Worm (Caenorhabditis elegans) whole organism, young adult: ENCODE measurements around the gene T24D5.3.

ENCODE experiments used
- B0019.2 ChIP-seq: fragments of 200-800 bp; sonication (Bioruptor generic); conservative IDR thresholded peaks from 2 replicates; pipeline ENCODE4 v1.3.6; 2022; ENCODE audit warnings: missing genetic modification reagents, missing genetic modification characterization, missing compliant biosample characterization
- B0035.1 ChIP-seq: sonication (generic microtip); optimal IDR thresholded peaks from 2 replicates; lab custom pipeline; 2016; ENCODE audit warnings: missing genetic modification characterization, mild to moderate bottlenecking, missing compliant biosample characterization, missing genotype, missing genetic modification reagents
- B0336.3 ChIP-seq: fragments of 200-800 bp; sonication (Bioruptor generic); IDR thresholded peaks from 2 replicates; pipeline ENCODE4 v1.3.6; 2022; ENCODE audit warnings: missing genetic modification characterization, missing compliant biosample characterization
- F33H1.4 ChIP-seq: fragments of 200-800 bp; sonication (Bioruptor generic); IDR thresholded peaks from 2 replicates; pipeline ENCODE4 v1.3.6; 2022; ENCODE audit warnings: missing genetic modification reagents, missing genetic modification characterization, missing compliant biosample characterization
- F37B4.10 ChIP-seq: fragments of 200-800 bp; sonication (Bioruptor generic); IDR thresholded peaks from 2 replicates; pipeline ENCODE4 v1.3.6; 2022; ENCODE audit warnings: missing genetic modification characterization, missing compliant biosample characterization
- F57C9.4 ChIP-seq: sonication (generic microtip); optimal IDR thresholded peaks from 2 replicates; lab custom pipeline; 2017; ENCODE audit warnings: mild to moderate bottlenecking, missing genetic modification characterization, missing compliant biosample characterization
- Y53F4B.3 ChIP-seq: fragments of 200-800 bp; sonication (Bioruptor generic); IDR thresholded peaks from 2 replicates; pipeline ENCODE4 v1.3.6; 2022; ENCODE audit warnings: missing genetic modification reagents, missing genetic modification characterization, missing compliant biosample characterization
- ZK185.1 ChIP-seq: sonication (generic microtip); optimal IDR thresholded peaks from 2 replicates; lab custom pipeline; 2016; ENCODE audit warnings: mild to moderate bottlenecking, missing genetic modification characterization, missing compliant biosample characterization; ENCODE audit not compliant: poor library complexity, severe bottlenecking
- akir-1 ChIP-seq: fragments of 200-800 bp; sonication (Bioruptor generic); optimal IDR thresholded peaks from 2 replicates; lab custom pipeline; 2018; ENCODE audit warnings: mild to moderate bottlenecking, missing genetic modification characterization, moderate library complexity, missing compliant biosample characterization
- ama-1 ChIP-seq, 3 experiments: fragments of 150-350 bp in 1 of 3; sonication (generic microtip) in 2 of 3; optimal IDR thresholded peaks; 2 replicates each; lab custom pipeline; 2014 to 2018; ENCODE audit warnings: missing biosample characterization in 2 of 3, missing genetic modification characterization in 2 of 3, missing genetic modification reagents in 2 of 3
- bed-1 ChIP-seq: fragments of 200-800 bp; sonication (Bioruptor generic); IDR thresholded peaks from 2 replicates; pipeline ENCODE4 v1.3.6; 2022; ENCODE audit warnings: missing genetic modification reagents, missing genetic modification characterization, missing compliant biosample characterization
- ccch-3 ChIP-seq: fragments of 200-800 bp; sonication (Bioruptor generic); optimal IDR thresholded peaks from 2 replicates; lab custom pipeline; 2018; ENCODE audit warnings: mild to moderate bottlenecking, missing genetic modification characterization, missing compliant biosample characterization
- cebp-1 ChIP-seq, 2 experiments: fragments of 200-800 bp in 1 of 2; sonication (Bioruptor generic) in 1 of 2; sonication (generic microtip) in 1 of 2; IDR thresholded peaks in 1 of 2; optimal IDR thresholded peaks in 1 of 2; 2 replicates each; pipeline versions ENCODE4 v1.3.6 to Lab custom; 2017 to 2022; ENCODE audit warnings: missing compliant biosample characterization in 2 of 2, missing genetic modification characterization in 2 of 2, mild to moderate bottlenecking in 1 of 2, missing genetic modification reagents in 1 of 2, moderate library complexity in 1 of 2
- cebp-2 ChIP-seq: fragments of 200-800 bp; sonication (Bioruptor generic); IDR thresholded peaks from 2 replicates; pipeline ENCODE4 v1.3.6; 2022; ENCODE audit warnings: missing genetic modification characterization, missing compliant biosample characterization
- ceh-27 ChIP-seq: fragments of 200-800 bp; sonication (Bioruptor generic); optimal IDR thresholded peaks from 2 replicates; lab custom pipeline; 2018; ENCODE audit warnings: mild to moderate bottlenecking, missing genetic modification characterization, moderate library complexity, missing compliant biosample characterization
- dpff-1 ChIP-seq: sonication (generic microtip); optimal IDR thresholded peaks from 2 replicates; lab custom pipeline; 2017; ENCODE audit warnings: mild to moderate bottlenecking, missing genetic modification characterization, missing compliant biosample characterization
- egl-44 ChIP-seq: fragments of 200-800 bp; sonication (Bioruptor generic); IDR thresholded peaks from 2 replicates; pipeline ENCODE4 v1.3.6; 2022; ENCODE audit warnings: missing genetic modification reagents, missing genetic modification characterization, missing compliant biosample characterization
- fkh-3 ChIP-seq: sonication (generic microtip); optimal IDR thresholded peaks from 2 replicates; lab custom pipeline; 2016; ENCODE audit warnings: mild to moderate bottlenecking, missing genetic modification characterization, missing compliant biosample characterization
- hsf-1 ChIP-seq: fragments of 200-800 bp; sonication (Bioruptor generic); IDR thresholded peaks from 2 replicates; pipeline ENCODE4 v1.3.6; 2022; ENCODE audit warnings: missing genetic modification reagents, missing genetic modification characterization, missing compliant biosample characterization
- let-607 ChIP-seq, 2 experiments: fragments of 200-800 bp in 1 of 2; sonication (Bioruptor generic) in 1 of 2; sonication (generic microtip) in 1 of 2; optimal IDR thresholded peaks; 2 replicates each; lab custom pipeline; 2016 to 2018; ENCODE audit warnings: mild to moderate bottlenecking in 2 of 2, missing compliant biosample characterization in 2 of 2, missing genetic modification characterization in 2 of 2, moderate library complexity in 2 of 2, missing genotype in 1 of 2
- lin-54 ChIP-seq: fragments of 200-800 bp; sonication (Bioruptor generic); optimal IDR thresholded peaks from 2 replicates; lab custom pipeline; 2018; ENCODE audit warnings: mild to moderate bottlenecking, missing genetic modification characterization, missing compliant biosample characterization
- lsl-1 ChIP-seq: fragments of 200-800 bp; sonication (Bioruptor generic); optimal IDR thresholded peaks from 2 replicates; lab custom pipeline; 2018; ENCODE audit warnings: mild to moderate bottlenecking, missing genetic modification characterization, moderate library complexity, missing compliant biosample characterization
- lsy-27 ChIP-seq: sonication (generic microtip); optimal IDR thresholded peaks from 2 replicates; lab custom pipeline; 2017; ENCODE audit warnings: missing genetic modification characterization, mild to moderate bottlenecking, missing compliant biosample characterization, antibody characterized with exemption, missing genotype, borderline replicate concordance; ENCODE audit not compliant: insufficient read depth
- madf-3 ChIP-seq: fragments of 200-800 bp; sonication (Bioruptor generic); IDR thresholded peaks from 2 replicates; pipeline ENCODE4 v1.3.6; 2022; ENCODE audit warnings: missing genetic modification reagents, missing genetic modification characterization, missing compliant biosample characterization
- madf-8 ChIP-seq: fragments of 200-800 bp; sonication (Bioruptor generic); conservative IDR thresholded peaks from 2 replicates; pipeline ENCODE4 v1.3.6; 2022; ENCODE audit warnings: missing genetic modification reagents, missing genetic modification characterization, missing compliant biosample characterization
- mxl-1 ChIP-seq: sonication (generic microtip); optimal IDR thresholded peaks from 2 replicates; lab custom pipeline; 2016; ENCODE audit warnings: missing genetic modification characterization, missing compliant biosample characterization
- nfya-1 ChIP-seq: sonication (generic microtip); optimal IDR thresholded peaks from 2 replicates; lab custom pipeline; 2017; ENCODE audit warnings: antibody characterized with exemption, missing compliant biosample characterization, missing genetic modification characterization, borderline replicate concordance; ENCODE audit not compliant: insufficient read depth
- nfya-2 ChIP-seq: fragments of 200-800 bp; sonication (Bioruptor generic); IDR thresholded peaks from 2 replicates; pipeline ENCODE4 v1.3.6; 2022; ENCODE audit warnings: missing genetic modification reagents, missing genetic modification characterization, missing compliant biosample characterization
- nfyb-1 ChIP-seq: fragments of 200-800 bp; sonication (Bioruptor generic); IDR thresholded peaks from 2 replicates; pipeline ENCODE4 v1.3.6; 2022; ENCODE audit warnings: missing genetic modification reagents, missing genetic modification characterization, missing compliant biosample characterization
- pbrm-1 ChIP-seq: fragments of 200-800 bp; sonication (Bioruptor generic); IDR thresholded peaks from 2 replicates; pipeline ENCODE4 v1.3.6; 2022; ENCODE audit warnings: missing genetic modification reagents, missing genetic modification characterization, missing compliant biosample characterization
- pha-4 ChIP-seq: fragments of 150-350 bp; sonication (generic microtip); optimal IDR thresholded peaks from 2 replicates; lab custom pipeline; 2014; ENCODE audit warnings: missing biosample characterization, missing genetic modification reagents, missing genetic modification characterization
- rpc-1 ChIP-seq, 2 experiments: fragments of 150-350 bp in 1 of 2; sonication (generic microtip) in 1 of 2; optimal IDR thresholded peaks; 2 replicates each; lab custom pipeline; 2014 to 2018; ENCODE audit warnings: missing biosample characterization in 1 of 2, missing genetic modification characterization in 1 of 2, missing genetic modification reagents in 1 of 2, missing genotype in 1 of 2
- sptf-2 ChIP-seq: fragments of 200-800 bp; sonication (Bioruptor generic); optimal IDR thresholded peaks from 2 replicates; lab custom pipeline; 2018; ENCODE audit warnings: mild to moderate bottlenecking, missing genetic modification characterization, missing compliant biosample characterization
- tbx-9 ChIP-seq: sonication (generic microtip); optimal IDR thresholded peaks from 2 replicates; lab custom pipeline; 2016; ENCODE audit warnings: borderline replicate concordance, missing genetic modification characterization, inconsistent platforms, missing compliant biosample characterization
- unc-62 ChIP-seq: fragments of 150-350 bp; optimal IDR thresholded peaks from 2 replicates; lab custom pipeline; 2014; ENCODE audit warnings: missing biosample characterization, missing genetic modification reagents, missing genetic modification characterization
- xnd-1 ChIP-seq: sonication (generic microtip); optimal IDR thresholded peaks from 2 replicates; lab custom pipeline; 2016; ENCODE audit warnings: missing genotype, missing genetic modification reagents, missing genetic modification characterization, missing compliant biosample characterization
- ztf-18 ChIP-seq: sonication (generic microtip); optimal IDR thresholded peaks from 2 replicates; lab custom pipeline; 2016; ENCODE audit warnings: missing genotype, mild to moderate bottlenecking, missing genetic modification characterization, missing compliant biosample characterization
- ztf-25 ChIP-seq: fragments of 200-800 bp; sonication (Bioruptor generic); IDR thresholded peaks from 2 replicates; pipeline ENCODE4 v1.3.6; 2022; ENCODE audit warnings: missing genetic modification reagents, missing genetic modification characterization, missing compliant biosample characterization
- ztf-26 ChIP-seq: sonication (generic microtip); optimal IDR thresholded peaks from 2 replicates; lab custom pipeline; 2017; ENCODE audit warnings: missing genetic modification characterization, missing compliant biosample characterization
- ztf-28 ChIP-seq: fragments of 200-800 bp; sonication (Bioruptor generic); IDR thresholded peaks from 2 replicates; pipeline ENCODE4 v1.3.6; 2022; ENCODE audit warnings: missing genetic modification reagents, missing genetic modification characterization, missing compliant biosample characterization
- ztf-6 ChIP-seq: fragments of 200-800 bp; sonication (Bioruptor generic); IDR thresholded peaks from 2 replicates; pipeline ENCODE4 v1.3.6; 2022; ENCODE audit warnings: missing genetic modification reagents, missing genetic modification characterization, missing compliant biosample characterization

Gene T24D5.3

DNA sequence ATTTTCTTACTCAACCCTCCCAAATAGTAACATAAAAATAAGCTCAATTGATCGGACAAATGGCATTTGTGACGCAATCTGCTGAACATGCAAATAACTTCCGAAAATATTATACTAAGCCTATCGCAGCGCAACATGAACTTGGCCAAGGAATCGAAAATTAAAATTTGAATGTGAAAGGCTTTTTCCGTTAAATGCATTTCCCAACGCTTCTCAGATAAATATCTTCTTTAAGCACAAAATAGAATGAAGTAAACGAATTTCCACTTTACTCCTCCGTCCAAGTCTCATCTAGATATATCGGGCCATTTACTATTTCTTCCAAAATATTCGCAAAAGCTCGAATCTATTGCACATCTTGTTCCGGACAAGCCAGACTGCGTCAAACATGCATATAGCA is 30.8 kb upstream of the T24D5.3 start:
- TF ChIP-seq ztf-26 (tag; lab: Kevin White, UChicago) (no peak), ztf-25 (no peak), Y53F4B.3 (GFP tag; lab: Robert Waterston, UW) (no peak), tbx-9 (tag; lab: Kevin White, UChicago) (no peak), nfya-1 (tag; lab: Kevin White, UChicago) (no peak), B0336.3 (no peak), madf-3 (GFP tag; lab: Robert Waterston, UW) (no peak), mxl-1 (tag; lab: Kevin White, UChicago) (no peak)

DNA sequence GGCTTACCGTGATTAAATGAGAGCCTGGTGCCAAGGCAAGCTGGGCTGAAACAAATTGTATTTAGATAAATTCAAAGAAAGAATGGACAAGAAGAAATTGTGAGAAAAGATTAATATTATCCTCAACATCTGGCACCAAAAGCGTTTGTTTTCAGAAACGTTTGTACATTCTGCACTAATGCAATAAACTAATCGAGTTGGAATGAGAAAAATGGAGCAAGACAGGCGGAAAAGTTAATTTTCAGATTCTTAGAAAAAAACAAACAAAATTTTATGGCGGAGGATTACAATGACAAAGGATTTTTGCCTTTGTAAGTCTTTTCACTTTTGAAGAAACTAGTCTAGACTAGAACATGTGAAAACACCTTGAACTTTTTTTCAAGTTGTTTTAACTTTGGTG is 28.2 kb upstream of the T24D5.3 start, which contains the start of gene npr-4:
npr-4 (minus strand) TSS at position 52 of the 400 bp plus-strand sequence.
- TF ChIP-seq sptf-2: no peak
- TF ChIP-seq egl-44 (GFP tag; lab: Robert Waterston, UW): no peak
- no peak for TF ChIP-seq nfya-1 (tag; lab: Kevin White, UChicago)
- TF ChIP-seq unc-62 (GFP tag; lab: Kevin White, UChicago): no peak
- TF ChIP-seq lsl-1 (GFP tag; lab: Kevin White, UChicago): no peak

DNA sequence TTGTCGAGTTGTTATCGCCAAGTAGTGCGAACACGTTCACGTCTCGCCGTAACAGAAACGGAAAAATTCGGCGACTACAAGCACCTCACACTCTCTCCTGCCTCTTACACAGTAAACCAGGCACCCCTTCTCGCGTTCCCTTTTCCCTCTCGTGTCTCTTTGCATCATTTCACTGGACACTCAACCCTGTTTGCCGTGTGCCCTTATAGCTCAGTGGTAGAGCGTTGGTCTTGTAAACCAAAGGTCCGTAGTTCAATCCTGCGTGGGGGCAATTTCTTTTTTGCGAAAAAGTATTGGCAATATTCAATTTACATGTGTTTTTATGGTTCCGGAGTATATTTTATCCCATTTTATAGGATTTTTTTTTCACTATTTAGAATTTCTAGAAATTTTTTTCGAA is 16.3 kb upstream of the T24D5.3 start:
- no peak for TF ChIP-seq B0019.2 (GFP tag; lab: Robert Waterston, UW)
- 0 out of 2 replicates have a peak, but pooled peaks have one; percentile 86 for TF ChIP-seq bed-1
- no peak for TF ChIP-seq F33H1.4 (GFP tag; lab: Robert Waterston, UW)
- TF ChIP-seq fkh-3 (tag; lab: Kevin White, UChicago): peak; percentile 90
- TF ChIP-seq ZK185.1 (tag; lab: Kevin White, UChicago): peak; percentile 88
- TF ChIP-seq madf-3 (GFP tag; lab: Robert Waterston, UW): peak; percentile 82
- TF ChIP-seq ztf-28 (GFP tag; lab: Robert Waterston, UW): no peak; the same call in 1 of the 2 replicates
- TF ChIP-seq pbrm-1 (GFP tag; lab: Robert Waterston, UW): peak; percentile 95
- TF ChIP-seq egl-44 (GFP tag; lab: Robert Waterston, UW): peak; percentile 91
- TF ChIP-seq nfyb-1 (GFP tag; lab: Robert Waterston, UW): peak; percentile 93
- no peak for TF ChIP-seq madf-8 (GFP tag; lab: Robert Waterston, UW)
- TF ChIP-seq B0035.1: peak; percentile 63
- TF ChIP-seq Y53F4B.3 (GFP tag; lab: Robert Waterston, UW): peak; percentile 51; the same call in 1 of the 2 replicates
- no peak for TF ChIP-seq ama-1 (optimal IDR thresholded peaks at IDR 0.05; lab: Kevin White, UChicago)
- TF ChIP-seq ama-1 (GFP tag; optimal IDR thresholded peaks at IDR 0.05; lab: Kevin White, UChicago): peak in 1 of 2 experiments; percentile 79
- TF ChIP-seq ceh-27 (GFP tag; lab: Kevin White, UChicago): peak; percentile 81
- TF ChIP-seq B0336.3: no peak
- TF ChIP-seq rpc-1 (optimal IDR thresholded peaks at IDR 0.05; lab: Kevin White, UChicago): peak; percentile 98
- peak; percentile 98 for TF ChIP-seq rpc-1 (tag; optimal IDR thresholded peaks at IDR 0.05; lab: Kevin White, UChicago)
- TF ChIP-seq xnd-1 (tag; lab: Kevin White, UChicago): no peak
- peak; percentile 81 for TF ChIP-seq ztf-6
- TF ChIP-seq cebp-1 (GFP tag; IDR thresholded peaks at IDR 0.05; lab: Robert Waterston, UW): peak; percentile 64; the same call in 1 of the 2 replicates
- no peak for TF ChIP-seq cebp-1 (tag; optimal IDR thresholded peaks at IDR 0.05; lab: Kevin White, UChicago)
- TF ChIP-seq cebp-2: no peak; the same call in 1 of the 2 replicates
- TF ChIP-seq unc-62 (GFP tag; lab: Kevin White, UChicago): no peak
- TF ChIP-seq lsy-27: peak; percentile 44
- peak; percentile 51 for TF ChIP-seq dpff-1 (tag; lab: Kevin White, UChicago)
- peak; percentile 79 for TF ChIP-seq akir-1 (GFP tag; lab: Kevin White, UChicago)
- peak; percentile 71 for TF ChIP-seq hsf-1 (GFP tag; lab: Robert Waterston, UW)
- no peak for TF ChIP-seq F57C9.4 (tag; lab: Kevin White, UChicago)
- TF ChIP-seq ccch-3 (GFP tag; lab: Kevin White, UChicago): no peak
- no peak for TF ChIP-seq lin-54 (GFP tag; lab: Kevin White, UChicago)
- TF ChIP-seq let-607 (tag; optimal IDR thresholded peaks at IDR 0.05; lab: Kevin White, UChicago): peak; percentile 27 to 47
- TF ChIP-seq nfya-1 (tag; lab: Kevin White, UChicago): no peak
- TF ChIP-seq ztf-18 (tag; lab: Kevin White, UChicago): peak; percentile 72
- TF ChIP-seq nfya-2 (GFP tag; lab: Robert Waterston, UW): peak; percentile 94
- no peak for TF ChIP-seq pha-4 (tag; lab: Kevin White, UChicago)
- peak; percentile 93; the same call in 1 of the 2 replicates for TF ChIP-seq F37B4.10 (GFP tag; lab: Robert Waterston, UW)
